Fruit fly (Drosophila melanogaster) whole organism, embryonic: Measurements from ENCODE around the gene aph-1.

Experiments used
- BtbVII ChIP-seq: fragments of 200-800 bp; sonication (Bioruptor generic); optimal IDR thresholded peaks from 3 replicates; lab custom pipeline; 2017; ENCODE audit warnings: missing biosample characterization, mild to moderate bottlenecking, missing genetic modification characterization
- CG10431 ChIP-seq: fragments of 200-800 bp; sonication (Bioruptor generic); optimal IDR thresholded peaks from 3 replicates; lab custom pipeline; 2018; ENCODE audit warnings: missing biosample characterization, mild to moderate bottlenecking, missing genetic modification characterization
- CG11093 ChIP-seq: fragments of 200-800 bp; sonication (Bioruptor generic); IDR thresholded peaks from 3 replicates; pipeline ENCODE4 v1.3.6; 2022; ENCODE audit warnings: missing biosample characterization, missing genetic modification characterization
- CG11504 ChIP-seq: fragments of 200-800 bp; sonication (Bioruptor generic); optimal IDR thresholded peaks from 3 replicates; lab custom pipeline; 2019; ENCODE audit warnings: missing biosample characterization, mild to moderate bottlenecking, missing genetic modification characterization, moderate library complexity
- CG11723 ChIP-seq: fragments of 200-800 bp; sonication (Bioruptor generic); optimal IDR thresholded peaks from 2 replicates; lab custom pipeline; 2017; ENCODE audit warnings: missing biosample characterization, mild to moderate bottlenecking, missing genetic modification characterization
- CG12071 ChIP-seq: fragments of 200-800 bp; sonication (Bioruptor generic); optimal IDR thresholded peaks from 3 replicates; lab custom pipeline; 2018; ENCODE audit warnings: missing biosample characterization, mild to moderate bottlenecking, missing genetic modification characterization
- CG13424 ChIP-seq: fragments of 200-800 bp; sonication (Bioruptor generic); optimal IDR thresholded peaks from 2 replicates; lab custom pipeline; 2019; ENCODE audit warnings: missing biosample characterization, mild to moderate bottlenecking, missing genetic modification characterization, moderate library complexity
- CG15514 ChIP-seq: fragments of 200-800 bp; sonication (Bioruptor generic); optimal IDR thresholded peaks from 3 replicates; lab custom pipeline; 2017; ENCODE audit warnings: missing biosample characterization, missing genetic modification characterization, mild to moderate bottlenecking, moderate library complexity, missing genetic modification reagents
- CG16863 ChIP-seq: fragments of 200-800 bp; sonication (Bioruptor generic); optimal IDR thresholded peaks from 3 replicates; lab custom pipeline; 2016; ENCODE audit warnings: missing biosample characterization, missing genetic modification characterization
- CG17829 ChIP-seq: fragments of 200-800 bp; optimal IDR thresholded peaks from 2 replicates; lab custom pipeline; 2019; ENCODE audit warnings: missing biosample characterization, mild to moderate bottlenecking, missing genetic modification characterization, moderate library complexity
- CG18011 ChIP-seq: fragments of 200-800 bp; sonication (Bioruptor generic); optimal IDR thresholded peaks from 2 replicates; lab custom pipeline; 2017; ENCODE audit warnings: missing biosample characterization, missing genetic modification characterization, mild to moderate bottlenecking, moderate library complexity, missing genotype
- CG2116 ChIP-seq: fragments of 200-800 bp; sonication (Bioruptor generic); optimal IDR thresholded peaks from 3 replicates; lab custom pipeline; 2018; ENCODE audit warnings: missing biosample characterization, mild to moderate bottlenecking, missing genetic modification characterization
- CG2120 ChIP-seq: fragments of 200-800 bp; sonication (Bioruptor generic); optimal IDR thresholded peaks from 3 replicates; lab custom pipeline; 2016; ENCODE audit warnings: missing biosample characterization, missing genetic modification characterization
- CG3281 ChIP-seq: fragments of 200-800 bp; sonication (Bioruptor generic); optimal IDR thresholded peaks from 3 replicates; lab custom pipeline; 2017; ENCODE audit warnings: missing biosample characterization, mild to moderate bottlenecking, missing genetic modification characterization
- CG4854 ChIP-seq: fragments of 200-800 bp; sonication (Bioruptor generic); optimal IDR thresholded peaks from 2 replicates; lab custom pipeline; 2016; ENCODE audit warnings: missing biosample characterization, missing genetic modification characterization, inconsistent platforms
- CG9876 ChIP-seq: fragments of 200-800 bp; sonication (Bioruptor generic); optimal IDR thresholded peaks from 2 replicates; lab custom pipeline; 2016; ENCODE audit warnings: missing biosample characterization, missing genetic modification characterization
- D ChIP-seq, 2 experiments: fragments of 200-800 bp in 1 of 2; fragments of >200 bp in 1 of 2; sonication (Bioruptor generic) in 1 of 2; optimal IDR thresholded peaks; 2 replicates in 1 of 2; 3 replicates in 1 of 2; lab custom pipeline; 2017; ENCODE audit warnings: mild to moderate bottlenecking in 1 of 2, missing biosample characterization in 1 of 2, missing genetic modification characterization in 1 of 2, missing genetic modification reagents in 1 of 2
- D19A ChIP-seq: fragments of 200-800 bp; optimal IDR thresholded peaks from 3 replicates; lab custom pipeline; 2019; ENCODE audit warnings: missing biosample characterization, mild to moderate bottlenecking, missing genetic modification characterization, moderate library complexity
- Dad ChIP-seq: fragments of 200-800 bp; sonication (Bioruptor generic); optimal IDR thresholded peaks from 3 replicates; lab custom pipeline; 2016; ENCODE audit warnings: missing biosample characterization, missing genetic modification characterization
- Fer3 ChIP-seq: fragments of 200-800 bp; sonication (Bioruptor generic); optimal IDR thresholded peaks from 2 replicates; lab custom pipeline; 2018; ENCODE audit warnings: missing biosample characterization, mild to moderate bottlenecking, missing genetic modification characterization, moderate library complexity
- Gug ChIP-seq: fragments of 200-800 bp; sonication (Bioruptor generic); IDR thresholded peaks from 4 replicates; pipeline ENCODE4 v1.3.6; 2022; ENCODE audit warnings: missing biosample characterization, missing genetic modification characterization
- Jarid2 ChIP-seq: fragments of 200-800 bp; sonication (Bioruptor generic); optimal IDR thresholded peaks from 3 replicates; lab custom pipeline; 2017; ENCODE audit warnings: mild to moderate bottlenecking, missing biosample characterization, missing genetic modification reagents, missing genetic modification characterization
- MTF-1 ChIP-seq: fragments of 200-800 bp; sonication (Bioruptor generic); optimal IDR thresholded peaks from 2 replicates; lab custom pipeline; 2018; ENCODE audit warnings: missing biosample characterization, mild to moderate bottlenecking, missing genetic modification characterization, borderline replicate concordance
- Mes4 ChIP-seq: fragments of 200-800 bp; sonication (Bioruptor generic); optimal IDR thresholded peaks from 2 replicates; lab custom pipeline; 2016; ENCODE audit warnings: missing biosample characterization, missing genetic modification characterization
- NC2β ChIP-seq: fragments of 200-800 bp; sonication (Bioruptor generic); optimal IDR thresholded peaks from 2 replicates; lab custom pipeline; 2016; ENCODE audit warnings: missing biosample characterization, missing genetic modification characterization
- NK7.1 ChIP-seq: fragments of 200-800 bp; sonication (Bioruptor generic); optimal IDR thresholded peaks from 3 replicates; lab custom pipeline; 2016; ENCODE audit warnings: missing biosample characterization, missing genetic modification characterization
- Ravus ChIP-seq: fragments of 200-800 bp; sonication (Bioruptor generic); IDR thresholded peaks from 2 replicates; pipeline ENCODE4 v1.3.6; 2022; ENCODE audit warnings: missing biosample characterization, missing genetic modification characterization
- Ssrp ChIP-seq: fragments of 200-800 bp; sonication (Bioruptor generic); optimal IDR thresholded peaks from 2 replicates; lab custom pipeline; 2018; ENCODE audit warnings: missing biosample characterization, mild to moderate bottlenecking, missing genetic modification characterization, moderate library complexity
- Tbp ChIP-seq: fragments of >200 bp; optimal IDR thresholded peaks from 2 replicates; lab custom pipeline; 2018; ENCODE audit warnings: missing biosample characterization, missing genetic modification characterization
- chn ChIP-seq: fragments of 200-800 bp; sonication (Bioruptor generic); optimal IDR thresholded peaks from 2 replicates; lab custom pipeline; 2016; ENCODE audit warnings: missing biosample characterization, missing genetic modification characterization
- crc ChIP-seq: fragments of 200-800 bp; sonication (Bioruptor generic); optimal IDR thresholded peaks from 2 replicates; lab custom pipeline; 2016; ENCODE audit warnings: missing biosample characterization, missing genetic modification characterization
- dan ChIP-seq: fragments of 200-800 bp; sonication (Bioruptor generic); IDR thresholded peaks from 2 replicates; pipeline ENCODE4 v1.3.6; 2022; ENCODE audit warnings: missing biosample characterization, missing genetic modification characterization
- dpn ChIP-seq, 2 experiments: fragments of 200-800 bp; sonication (Bioruptor generic); optimal IDR thresholded peaks; 3 replicates each; lab custom pipeline; 2016; ENCODE audit warnings: missing biosample characterization in 2 of 2, missing genetic modification characterization in 2 of 2
- ewg ChIP-seq: fragments of 200-800 bp; sonication (Bioruptor generic); optimal IDR thresholded peaks from 3 replicates; lab custom pipeline; 2017; ENCODE audit warnings: mild to moderate bottlenecking, missing biosample characterization, missing genetic modification reagents, missing genetic modification characterization
- gem ChIP-seq: fragments of 200-800 bp; sonication (Bioruptor generic); optimal IDR thresholded peaks from 2 replicates; lab custom pipeline; 2019; ENCODE audit warnings: missing biosample characterization, mild to moderate bottlenecking, missing genetic modification characterization, moderate library complexity
- grau ChIP-seq: fragments of 200-800 bp; optimal IDR thresholded peaks from 3 replicates; lab custom pipeline; 2019; ENCODE audit warnings: missing biosample characterization, mild to moderate bottlenecking, missing genetic modification characterization, moderate library complexity
- gsb-n ChIP-seq: fragments of 200-800 bp; sonication (Bioruptor generic); optimal IDR thresholded peaks from 3 replicates; lab custom pipeline; 2018; ENCODE audit warnings: missing biosample characterization, mild to moderate bottlenecking, missing genetic modification characterization
- insv ChIP-seq, 2 experiments: fragments of 200-800 bp; sonication (Bioruptor generic); optimal IDR thresholded peaks; 3 replicates each; lab custom pipeline; 2016 to 2018; ENCODE audit warnings: missing biosample characterization in 2 of 2, missing genetic modification characterization in 2 of 2
- nau ChIP-seq: fragments of 200-800 bp; sonication (Bioruptor generic); optimal IDR thresholded peaks from 3 replicates; lab custom pipeline; 2017; ENCODE audit warnings: missing biosample characterization, mild to moderate bottlenecking, missing genetic modification characterization, missing genetic modification reagents
- org-1 ChIP-seq: fragments of 200-800 bp; sonication (Bioruptor generic); optimal IDR thresholded peaks from 2 replicates; lab custom pipeline; 2017; ENCODE audit warnings: missing biosample characterization, missing genetic modification characterization
- pros ChIP-seq: fragments of 200-800 bp; sonication (Bioruptor generic); optimal IDR thresholded peaks from 3 replicates; lab custom pipeline; 2019; ENCODE audit warnings: missing biosample characterization, mild to moderate bottlenecking, missing genetic modification characterization, moderate library complexity
- run ChIP-seq: fragments of 200-800 bp; sonication (Bioruptor generic); optimal IDR thresholded peaks from 3 replicates; lab custom pipeline; 2018; ENCODE audit warnings: missing biosample characterization, mild to moderate bottlenecking, missing genetic modification characterization
- sc ChIP-seq, 3 experiments: fragments of >200 bp in 2 of 3; fragments of 200-800 bp in 1 of 3; sonication (Bioruptor generic) in 1 of 3; optimal IDR thresholded peaks; 2 replicates in 2 of 3; 3 replicates in 1 of 3; lab custom pipeline; 2017; ENCODE audit warnings: mild to moderate bottlenecking in 1 of 3, missing biosample characterization in 1 of 3, missing genetic modification characterization in 1 of 3, missing genetic modification reagents in 1 of 3
- scrt ChIP-seq: fragments of 200-800 bp; sonication (Bioruptor generic); optimal IDR thresholded peaks from 2 replicates; lab custom pipeline; 2018; ENCODE audit warnings: missing biosample characterization, mild to moderate bottlenecking, missing genetic modification characterization, moderate library complexity
- sima ChIP-seq: fragments of 200-800 bp; sonication (Bioruptor generic); optimal IDR thresholded peaks from 2 replicates; lab custom pipeline; 2016; ENCODE audit warnings: missing biosample characterization, missing genetic modification characterization
- wek ChIP-seq: fragments of 200-800 bp; sonication (Bioruptor generic); optimal IDR thresholded peaks from 3 replicates; lab custom pipeline; 2018; ENCODE audit warnings: missing biosample characterization, mild to moderate bottlenecking, missing genetic modification characterization, moderate library complexity

The aph-1 gene

dm6 chr2L:2752460-2753411, 13.3 kb upstream of the aph-1 start, which contains the start of gene Pgk (continued):
- TF ChIP-seq D (optimal IDR thresholded peaks at IDR 0.05; lab: Kevin White, UChicago), result peak; percentile 81
- TF ChIP-seq D (GFP tag; optimal IDR thresholded peaks at IDR 0.05; lab: Kevin White, UChicago), result peak; percentile 23
- TF ChIP-seq Jarid2, result peak; percentile 74
- TF ChIP-seq chn, result no peak
- peak; percentile 53 for TF ChIP-seq NK7.1
- peak; percentile 44 for TF ChIP-seq Dad
- TF ChIP-seq CG11504, result peak; percentile 88
- peak; percentile 42 for TF ChIP-seq grau
- peak; percentile 68 for TF ChIP-seq nau (GFP tag; lab: Kevin White, UChicago)
- no peak for TF ChIP-seq sc (optimal IDR thresholded peaks at IDR 0.05; lab: Kevin White, UChicago)
- peak; percentile 33 for TF ChIP-seq sc (GFP tag; optimal IDR thresholded peaks at IDR 0.05; lab: Kevin White, UChicago)
- peak; percentile 45 for TF ChIP-seq Fer3 (tag; lab: Kevin White, UChicago)
- TF ChIP-seq Gug (GFP tag; lab: Robert Waterston, UW), result peak; percentile 1; the same call in 1 of the 4 replicates
- TF ChIP-seq CG2120 (GFP tag; lab: Kevin White, UChicago), result peak; percentile 61
- TF ChIP-seq CG12071 (GFP tag; lab: Kevin White, UChicago), result peak; percentile 17
- TF ChIP-seq D19A (tag; lab: Kevin White, UChicago), result peak; percentile 32
- TF ChIP-seq CG11093, result no peak
- peak; percentile 68 for TF ChIP-seq pros (GFP tag; lab: Kevin White, UChicago)
- peak; percentile 4 for TF ChIP-seq CG17829 (tag; lab: Kevin White, UChicago)
- peak; percentile 52 for TF ChIP-seq CG13424 (tag; lab: Kevin White, UChicago)
- peak; percentile 82 for TF ChIP-seq BtbVII (GFP tag; lab: Kevin White, UChicago)
- peak; percentile 32 for TF ChIP-seq gsb-n
- no peak for TF ChIP-seq CG18011 (GFP tag; lab: Kevin White, UChicago)
- TF ChIP-seq CG9876 (GFP tag; lab: Kevin White, UChicago), result peak; percentile 31
- TF ChIP-seq CG3281 (GFP tag; lab: Kevin White, UChicago), result peak; percentile 74
- TF ChIP-seq MTF-1 (GFP tag; lab: Kevin White, UChicago), result peak; percentile 54
- TF ChIP-seq CG2116 (GFP tag; lab: Kevin White, UChicago), result peak; percentile 29
- TF ChIP-seq CG10431, result peak; percentile 12
- TF ChIP-seq insv (GFP tag; optimal IDR thresholded peaks at IDR 0.05; lab: Kevin White, UChicago), result peak in 1 of 2 experiments; percentile 40
- TF ChIP-seq Ravus (GFP tag; lab: Robert Waterston, UW), result no peak
- TF ChIP-seq run (tag; lab: Kevin White, UChicago), result peak; percentile 75
- peak; percentile 50 for TF ChIP-seq Mes4 (GFP tag; lab: Kevin White, UChicago)
- TF ChIP-seq org-1, result peak; percentile 20
- TF ChIP-seq CG15514 (GFP tag; lab: Kevin White, UChicago), result peak; percentile 20
- no peak for TF ChIP-seq dan (GFP tag; lab: Robert Waterston, UW)
- peak; percentile 29 for TF ChIP-seq CG16863
- peak; percentile 87 for TF ChIP-seq ewg (GFP tag; lab: Kevin White, UChicago)
- peak in 1 of 2 experiments; percentile 56 for TF ChIP-seq dpn (GFP tag; optimal IDR thresholded peaks at IDR 0.05; lab: Kevin White, UChicago)
- TF ChIP-seq scrt (GFP tag; lab: Kevin White, UChicago), result peak; percentile 61
- TF ChIP-seq crc, result no peak
- TF ChIP-seq Tbp (GFP tag; lab: Kevin White, UChicago), result peak; percentile 99
- peak; percentile 84 for TF ChIP-seq NC2β (GFP tag; lab: Kevin White, UChicago)
- peak; percentile 45 for TF ChIP-seq gem (tag; lab: Kevin White, UChicago)
- TF ChIP-seq CG4854 (GFP tag; lab: Kevin White, UChicago), result peak; percentile 3
- peak; percentile 54 for TF ChIP-seq CG11723 (GFP tag; lab: Kevin White, UChicago)
- peak; percentile 16 for TF ChIP-seq wek (GFP tag; lab: Kevin White, UChicago)
- no peak for TF ChIP-seq sima
- no peak for TF ChIP-seq Ssrp
